Worm (Caenorhabditis elegans) whole organism, L4 larva: ENCODE results near the gene K05F1.14.

Source experiments
- D1046.2 ChIP-seq: fragments of 200-800 bp; sonication (Bioruptor generic); IDR thresholded peaks from 2 replicates; pipeline ENCODE4 v1.3.6; 2022; ENCODE audit warnings: missing genetic modification characterization, missing compliant biosample characterization
- F44E2.7 ChIP-seq: fragments of 200-800 bp; sonication (Bioruptor generic); IDR thresholded peaks from 2 replicates; pipeline ENCODE4 v2.1.2; 2022; ENCODE audit warnings: missing genetic modification characterization, missing compliant biosample characterization
- ZK546.5 ChIP-seq, 2 experiments: sonication (generic microtip); optimal IDR thresholded peaks; 2 replicates each; lab custom pipeline; 2017; ENCODE audit warnings: missing biosample characterization in 2 of 2, missing genetic modification characterization in 2 of 2
- ceh-32 ChIP-seq: sonication (generic microtip); optimal IDR thresholded peaks from 2 replicates; lab custom pipeline; 2016; ENCODE audit warnings: mild to moderate bottlenecking, missing genetic modification characterization, missing compliant biosample characterization; ENCODE audit not compliant: poor library complexity
- ceh-44 ChIP-seq: fragments of 200-800 bp; sonication (Bioruptor generic); IDR thresholded peaks from 2 replicates; pipeline ENCODE4 v1.3.6; 2022; ENCODE audit warnings: missing genetic modification reagents, missing genetic modification characterization, missing compliant biosample characterization
- ceh-62 ChIP-seq: sonication (generic microtip); optimal IDR thresholded peaks from 2 replicates; lab custom pipeline; 2017; ENCODE audit warnings: missing biosample characterization, missing genetic modification characterization
- egl-27 ChIP-seq: sonication (generic microtip); optimal IDR thresholded peaks from 3 replicates; lab custom pipeline; 2017; ENCODE audit warnings: missing biosample characterization, missing genetic modification reagents, missing genetic modification characterization
- hif-1 ChIP-seq, 2 experiments: sonication (generic microtip); optimal IDR thresholded peaks; 2 replicates each; lab custom pipeline; 2016 to 2017; ENCODE audit warnings: missing compliant biosample characterization in 2 of 2, missing genetic modification characterization in 2 of 2, missing genetic modification reagents in 2 of 2, missing genotype in 2 of 2, mild to moderate bottlenecking in 1 of 2
- hmg-1.1 ChIP-seq: fragments of 200-800 bp; sonication (Bioruptor generic); IDR thresholded peaks from 2 replicates; pipeline ENCODE4 v1.3.6; 2022; ENCODE audit warnings: missing genetic modification reagents, missing genetic modification characterization, missing compliant biosample characterization
- nhr-25 ChIP-seq: sonication (generic microtip); optimal IDR thresholded peaks from 2 replicates; lab custom pipeline; 2017; ENCODE audit warnings: missing genetic modification characterization, mild to moderate bottlenecking, missing compliant biosample characterization, antibody characterized with exemption, moderate library complexity, borderline replicate concordance; ENCODE audit not compliant: insufficient read depth
- pqm-1 ChIP-seq: sonication (generic microtip); optimal IDR thresholded peaks from 2 replicates; lab custom pipeline; 2017; ENCODE audit warnings: missing biosample characterization, missing genetic modification characterization
- rbr-2 ChIP-seq: sonication (generic microtip); optimal IDR thresholded peaks from 2 replicates; lab custom pipeline; 2016; ENCODE audit warnings: missing genotype, missing genetic modification characterization, missing compliant biosample characterization
- skn-1 ChIP-seq: fragments of 150-350 bp; optimal IDR thresholded peaks from 2 replicates; lab custom pipeline; 2014; ENCODE audit warnings: missing biosample characterization, missing genetic modification characterization
- zag-1 ChIP-seq: fragments of 150-350 bp; optimal IDR thresholded peaks from 2 replicates; lab custom pipeline; 2014; ENCODE audit warnings: missing biosample characterization, missing genetic modification characterization

DNA sequence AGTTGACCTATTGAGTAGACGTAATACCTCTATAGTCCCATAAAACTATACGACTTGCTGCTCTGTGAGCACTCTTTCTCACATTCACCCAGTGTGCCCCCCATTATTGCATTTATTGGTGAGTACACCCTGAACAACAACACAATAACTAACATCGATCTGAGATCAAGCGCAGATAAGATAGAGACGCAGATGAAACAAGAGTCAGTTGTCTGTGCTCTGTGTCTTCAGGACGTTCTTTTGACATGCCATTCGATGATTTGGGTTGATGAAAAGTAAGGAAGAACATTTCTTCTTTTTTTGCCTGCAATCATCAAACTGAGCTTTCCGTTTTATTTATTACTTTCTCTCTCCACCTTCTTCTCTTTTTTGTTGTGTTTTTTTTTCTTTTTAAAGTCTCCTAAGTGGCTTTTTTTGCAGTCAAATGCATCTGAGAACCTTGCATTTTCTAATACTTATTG is 2.0 kb downstream of the K05F1.14 start, which contains the start of gene lect-2:
- TF ChIP-seq zag-1 (tag; lab: Kevin White, UChicago) (no peak), hmg-1.1 (no peak), ceh-44 (GFP tag; lab: Robert Waterston, UW) (no peak), skn-1 (no peak), D1046.2 (no peak), ceh-62 (tag; lab: Kevin White, UChicago) (no peak), ZK546.5 (tag; optimal IDR thresholded peaks at IDR 0.05; lab: Kevin White, UChicago) (no peak), nhr-25 (tag; lab: Kevin White, UChicago) (no peak), pqm-1 (tag; lab: Kevin White, UChicago) (no peak), F44E2.7 (GFP tag; lab: Robert Waterston, UW) (no peak), rbr-2 (tag; lab: Kevin White, UChicago) (no peak), ceh-32 (tag; lab: Kevin White, UChicago) (no peak), egl-27 (tag; lab: Kevin White, UChicago) (no peak), hif-1 (tag; optimal IDR thresholded peaks at IDR 0.05; lab: Kevin White, UChicago) (no peak)
